Worm (Caenorhabditis elegans): ENCODE measurements around the gene Y17G9B.11.

The Y17G9B.11 gene

ce11 chrIV:4771792-4772191, 15.4 kb downstream of the Y17G9B.11 start, which contains the start of gene R11E3.2:
R11E3.2 (plus strand) TSS chrIV:4772092.
- no peak for TF ChIP-seq madf-2 (tag; optimal IDR thresholded peaks at IDR 0.05)
- no peak for TF ChIP-seq nfya-1 (tag; optimal IDR thresholded peaks at IDR 0.05)
- no peak for TF ChIP-seq ceh-9 (tag; optimal IDR thresholded peaks at IDR 0.05)
- TF ChIP-seq ttx-3 (tag; optimal IDR thresholded peaks at IDR 0.05) = no peak
- TF ChIP-seq pag-3 (tag; optimal IDR thresholded peaks at IDR 0.05; ENCODE audit: borderline replicate concordance) = no peak
- TF ChIP-seq unc-86 (tag; optimal IDR thresholded peaks at IDR 0.05) = no peak

ce11 chrIV:4776001-4776400, 19.6 kb downstream of the Y17G9B.11 start, which contains the start of gene R11E3.19:
R11E3.19 (minus strand) TSS chrIV:4776101.
- TF ChIP-seq elt-4 (tag; optimal IDR thresholded peaks at IDR 0.05) (no peak), C38D4.7 (GFP tag; optimal IDR thresholded peaks at IDR 0.05) (no peak), hlh-8 (tag; optimal IDR thresholded peaks at IDR 0.05) (no peak), K09A11.1 (tag; optimal IDR thresholded peaks at IDR 0.05; ENCODE audit: insufficient read depth) (no peak), T23F11.4 (GFP tag; optimal IDR thresholded peaks at IDR 0.05) (no peak), syd-9 (tag; optimal IDR thresholded peaks at IDR 0.05) (no peak), madf-2 (tag; optimal IDR thresholded peaks at IDR 0.05) (no peak), odd-2 (tag; optimal IDR thresholded peaks at IDR 0.05) (no peak), che-1 (tag; optimal IDR thresholded peaks at IDR 0.05) (no peak), nhr-11 (tag; optimal IDR thresholded peaks at IDR 0.05) (no peak), tbx-2 (tag; optimal IDR thresholded peaks at IDR 0.05) (no peak), dmd-4 (tag; optimal IDR thresholded peaks at IDR 0.05; ENCODE audit: borderline replicate concordance) (no peak), ceh-9 (tag; optimal IDR thresholded peaks at IDR 0.05) (no peak), ttx-3 (tag; optimal IDR thresholded peaks at IDR 0.05) (no peak), ref-2 (tag; optimal IDR thresholded peaks at IDR 0.05) (no peak), pqm-1 (tag; optimal IDR thresholded peaks at IDR 0.05) (no peak), ceh-48 (tag; optimal IDR thresholded peaks at IDR 0.05) (no peak)

ce11 chrIV:4776501-4776900, 20.1 kb downstream of the Y17G9B.11 start:
- no peak for TF ChIP-seq pat-9 (tag; optimal IDR thresholded peaks at IDR 0.05)
- TF ChIP-seq syd-9 (tag; optimal IDR thresholded peaks at IDR 0.05) = no peak
- TF ChIP-seq nfya-1 (tag; optimal IDR thresholded peaks at IDR 0.05) = peak; percentile 96

- TF ChIP-seq pat-9 (tag; optimal IDR thresholded peaks at IDR 0.05) (no peak), K02D7.2 (tag; optimal IDR thresholded peaks at IDR 0.05) (no peak), fax-1 (tag; optimal IDR thresholded peaks at IDR 0.05) (no peak), tbx-7 (tag; optimal IDR thresholded peaks at IDR 0.05) (no peak), lin-11 (tag; optimal IDR thresholded peaks at IDR 0.05) (no peak)
These were observed 23.7 kb downstream of the Y17G9B.11 start, which contains the start of gene set-15 for ce11 chrIV:4780129-4780528. set-15 (minus strand) TSS chrIV:4780229.

ce11 chrIV:4781123-4781522, 24.7 kb downstream of the Y17G9B.11 start:
- no peak for TF ChIP-seq ama-1 (optimal IDR thresholded peaks at IDR 0.05)
- no peak for TF ChIP-seq ceh-30 (tag; optimal IDR thresholded peaks at IDR 0.05)
- TF ChIP-seq elt-2 (tag; optimal IDR thresholded peaks at IDR 0.05) = peak; percentile 23
- TF ChIP-seq tbx-2 (tag; optimal IDR thresholded peaks at IDR 0.05) = no peak
- no peak for TF ChIP-seq F13H6.1 (tag; optimal IDR thresholded peaks at IDR 0.05)
- no peak for TF ChIP-seq eyg-1 (tag; optimal IDR thresholded peaks at IDR 0.05)
- TF ChIP-seq pag-3 (tag; optimal IDR thresholded peaks at IDR 0.05; ENCODE audit: borderline replicate concordance) = no peak
- no peak for TF ChIP-seq ceh-14 (tag; optimal IDR thresholded peaks at IDR 0.05)
- TF ChIP-seq unc-86 (tag; optimal IDR thresholded peaks at IDR 0.05) = no peak
- TF ChIP-seq madf-2 (tag; optimal IDR thresholded peaks at IDR 0.05) = peak; percentile 15
- TF ChIP-seq pax-1 (tag; optimal IDR thresholded peaks at IDR 0.05) = no peak
- TF ChIP-seq dmd-4 (tag; optimal IDR thresholded peaks at IDR 0.05; ENCODE audit: borderline replicate concordance) = no peak
- no peak for TF ChIP-seq pqm-1 (tag; optimal IDR thresholded peaks at IDR 0.05)
- TF ChIP-seq nfya-1 (tag; optimal IDR thresholded peaks at IDR 0.05) = peak; percentile 4
- TF ChIP-seq ceh-22 (tag; optimal IDR thresholded peaks at IDR 0.05) = no peak
- no peak for TF ChIP-seq fkh-10 (GFP tag; optimal IDR thresholded peaks at IDR 0.05)
- TF ChIP-seq sox-4 (tag; optimal IDR thresholded peaks at IDR 0.05) = no peak
- TF ChIP-seq ceh-18 (tag; optimal IDR thresholded peaks at IDR 0.05) = peak; percentile 3
- no peak for TF ChIP-seq ets-4 (tag; optimal IDR thresholded peaks at IDR 0.05)
- no peak for TF ChIP-seq syd-9 (tag; optimal IDR thresholded peaks at IDR 0.05)
- TF ChIP-seq mec-3 (tag; optimal IDR thresholded peaks at IDR 0.05; ENCODE audit: borderline replicate concordance) = no peak

Measured in whole organism, late embryonic.